Worm (Caenorhabditis elegans): ENCODE measurements around the gene F43H9.3.
A peak's percentile ranks its signal among the peaks of the same experiment; 100 is the strongest.

The F43H9.3 gene

DNA sequence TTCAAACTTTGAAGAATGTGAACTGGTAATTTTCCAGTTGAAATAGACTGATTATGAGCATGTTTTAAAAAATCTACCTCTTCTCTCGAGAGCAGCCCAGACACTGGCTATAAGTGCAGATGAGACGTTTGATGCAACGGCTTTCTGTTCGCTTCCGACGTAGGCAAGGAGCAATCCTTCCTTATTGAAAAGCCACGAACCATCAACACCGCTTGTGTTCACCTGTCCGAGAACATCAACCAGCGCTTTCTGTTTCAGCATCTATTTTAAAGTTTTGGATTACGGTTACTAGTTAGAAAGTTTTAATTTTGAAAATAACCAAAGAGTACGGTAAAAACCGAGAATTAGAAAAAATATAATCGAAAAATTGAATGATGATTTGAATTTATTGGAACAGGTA, 13.9 kb downstream of the F43H9.3 start, which contains the start of gene lmtr-2:
Gene lmtr-2, minus strand, starts transcription at position 261 of the 400 bp plus-strand sequence.
- no peak for TF ChIP-seq fkh-2 (tag; optimal IDR thresholded peaks at IDR 0.05)
- no peak for TF ChIP-seq jun-1 (tag; optimal IDR thresholded peaks at IDR 0.05)
- TF ChIP-seq egl-27 (tag; optimal IDR thresholded peaks at IDR 0.05): no peak
- TF ChIP-seq lin-15B (tag; optimal IDR thresholded peaks at IDR 0.05): no peak
- no peak for TF ChIP-seq egl-5 (tag; optimal IDR thresholded peaks at IDR 0.05)
- no peak for TF ChIP-seq eor-1 (tag; optimal IDR thresholded peaks at IDR 0.05)
- no peak for TF ChIP-seq sea-2 (GFP tag; optimal IDR thresholded peaks at IDR 0.05)
- no peak for TF ChIP-seq ama-1 (optimal IDR thresholded peaks at IDR 0.05)
- TF ChIP-seq tbx-2 (tag; optimal IDR thresholded peaks at IDR 0.05): no peak
- TF ChIP-seq pqm-1 (tag; optimal IDR thresholded peaks at IDR 0.05): no peak
- TF ChIP-seq fos-1 (tag; optimal IDR thresholded peaks at IDR 0.05): no peak
- TF ChIP-seq fkh-10 (GFP tag; optimal IDR thresholded peaks at IDR 0.05): no peak
- TF ChIP-seq nhr-12 (tag; optimal IDR thresholded peaks at IDR 0.05): no peak
- no peak for TF ChIP-seq nhr-237 (tag; optimal IDR thresholded peaks at IDR 0.05)
- TF ChIP-seq nhr-77 (tag; optimal IDR thresholded peaks at IDR 0.05): no peak
- no peak for TF ChIP-seq daf-12 (tag; optimal IDR thresholded peaks at IDR 0.05)

- TF ChIP-seq sea-2 (GFP tag; optimal IDR thresholded peaks at IDR 0.05) (no peak), pqm-1 (tag; optimal IDR thresholded peaks at IDR 0.05) (no peak), daf-12 (tag; optimal IDR thresholded peaks at IDR 0.05) (no peak)
These were observed 14.6 kb downstream of the F43H9.3 start, which contains the start of gene Y97E10AR.4 for ce11 chrV:8010103-8010502. TSS of gene Y97E10AR.4 (minus strand) at chrV:8010233.

- TF ChIP-seq ceh-28 (tag; optimal IDR thresholded peaks at IDR 0.05) (no peak), nfya-1 (tag; optimal IDR thresholded peaks at IDR 0.05; ENCODE audit: insufficient read depth) (peak; percentile 55)
These were observed 17.1 kb downstream of the F43H9.3 start, which contains the start of gene Y97E10AR.3 for ce11 chrV:8007460-8008292. TSS of gene Y97E10AR.3 (minus strand) at chrV:8007510.

DNA sequence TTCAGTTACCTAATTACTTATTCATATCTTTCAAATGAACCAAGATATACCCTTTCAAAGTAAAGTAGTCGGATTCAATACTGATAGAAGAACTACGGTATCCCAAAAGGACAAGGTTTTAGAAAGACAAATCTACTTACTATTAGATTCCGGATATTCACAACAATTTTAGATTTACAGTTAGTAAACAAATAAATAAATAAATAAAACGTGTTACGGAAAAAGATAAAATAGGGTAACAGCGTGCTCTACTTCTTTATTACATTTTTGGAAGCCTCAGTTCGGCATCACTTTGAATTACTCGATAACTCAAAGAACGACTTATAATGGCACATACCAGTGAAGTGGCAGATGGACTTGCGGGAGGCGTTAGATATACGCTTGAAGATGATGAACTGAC, 19.7 kb downstream of the F43H9.3 start, which contains the start of gene Y97E10AR.8:
Gene Y97E10AR.8, plus strand, starts transcription at position 301 of the 400 bp plus-strand sequence.
- TF ChIP-seq ztf-4 (tag; optimal IDR thresholded peaks at IDR 0.05) (no peak), nhr-23 (tag; optimal IDR thresholded peaks at IDR 0.05) (no peak), ceh-9 (tag; optimal IDR thresholded peaks at IDR 0.05) (no peak), tbx-2 (tag; optimal IDR thresholded peaks at IDR 0.05) (no peak), skn-1 (tag; optimal IDR thresholded peaks at IDR 0.05) (no peak), ZK546.5 (tag; optimal IDR thresholded peaks at IDR 0.05) (no peak), nhr-237 (tag; optimal IDR thresholded peaks at IDR 0.05) (no peak), elt-1 (tag; optimal IDR thresholded peaks at IDR 0.05) (no peak), nhr-28 (tag; optimal IDR thresholded peaks at IDR 0.05) (no peak), lin-39 (tag; optimal IDR thresholded peaks at IDR 0.05) (no peak), pqm-1 (tag; optimal IDR thresholded peaks at IDR 0.05) (no peak), mml-1 (tag; optimal IDR thresholded peaks at IDR 0.05) (no peak), lin-15B (tag; optimal IDR thresholded peaks at IDR 0.05) (no peak), egl-5 (tag; optimal IDR thresholded peaks at IDR 0.05) (no peak), jun-1 (tag; optimal IDR thresholded peaks at IDR 0.05) (no peak)

DNA sequence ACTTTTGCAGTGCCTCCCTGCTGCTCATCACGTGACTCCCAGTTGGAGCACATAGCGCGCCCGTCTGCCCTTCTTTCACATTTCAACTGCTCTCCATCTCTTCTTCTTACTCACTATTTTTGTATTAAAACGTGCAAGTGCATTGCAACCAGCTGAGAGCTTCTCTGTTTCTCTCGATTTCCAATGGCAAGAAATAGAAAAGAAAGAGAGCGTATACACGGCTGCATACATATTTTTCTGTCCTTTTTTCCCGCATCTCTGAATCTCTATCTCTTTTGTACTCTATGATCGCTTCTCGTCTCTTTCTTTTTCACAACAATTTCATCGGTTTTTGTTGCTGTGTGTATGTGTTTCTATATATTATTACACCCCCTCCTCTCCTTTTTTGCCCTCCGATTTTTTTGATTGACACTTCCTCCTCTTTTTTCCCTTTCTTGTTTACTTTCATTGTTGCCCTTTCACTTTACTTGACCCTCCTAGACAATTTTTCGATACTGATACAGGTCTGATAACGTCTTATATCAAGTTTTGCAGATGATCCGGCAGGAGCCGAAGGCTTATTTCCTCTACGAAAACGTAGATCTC, 23.7 kb downstream of the F43H9.3 start, which contains the start of gene Y97E10AR.1:
Gene Y97E10AR.1, plus strand, starts transcription at position 535 of the 585 bp plus-strand sequence.
- TF ChIP-seq sea-2 (GFP tag; optimal IDR thresholded peaks at IDR 0.05) (peak; percentile 58), ceh-82 (tag; optimal IDR thresholded peaks at IDR 0.05) (no peak), ama-1 (optimal IDR thresholded peaks at IDR 0.05) (no peak), mdl-1 (tag; optimal IDR thresholded peaks at IDR 0.05) (peak; percentile 73), fkh-2 (tag; optimal IDR thresholded peaks at IDR 0.05) (peak; percentile 86), nhr-25 (tag; optimal IDR thresholded peaks at IDR 0.05) (peak; percentile 53), nhr-23 (tag; optimal IDR thresholded peaks at IDR 0.05) (peak; percentile 48), nhr-11 (tag; optimal IDR thresholded peaks at IDR 0.05) (peak; percentile 57), hmg-11 (tag; optimal IDR thresholded peaks at IDR 0.05) (peak; percentile 73), nhr-43 (tag; optimal IDR thresholded peaks at IDR 0.05; ENCODE audit: poor library complexity, severe bottlenecking) (no peak), nhr-28 (tag; optimal IDR thresholded peaks at IDR 0.05) (no peak), pha-4 (tag; optimal IDR thresholded peaks at IDR 0.05) (peak; percentile 78), pqm-1 (tag; optimal IDR thresholded peaks at IDR 0.05) (peak; percentile 88), nfya-1 (tag; optimal IDR thresholded peaks at IDR 0.05; ENCODE audit: insufficient read depth) (peak; percentile 82), fkh-10 (GFP tag; optimal IDR thresholded peaks at IDR 0.05) (peak; percentile 49), nhr-77 (tag; optimal IDR thresholded peaks at IDR 0.05) (no peak), elt-2 (tag; optimal IDR thresholded peaks at IDR 0.05) (peak; percentile 92), lin-39 (tag; optimal IDR thresholded peaks at IDR 0.05) (peak; percentile 14), lsy-12 (tag; optimal IDR thresholded peaks at IDR 0.05) (no peak), nhr-237 (tag; optimal IDR thresholded peaks at IDR 0.05) (no peak), egl-27 (tag; optimal IDR thresholded peaks at IDR 0.05) (no peak), eor-1 (tag; optimal IDR thresholded peaks at IDR 0.05) (no peak), jun-1 (tag; optimal IDR thresholded peaks at IDR 0.05) (peak; percentile 73), unc-39 (tag; optimal IDR thresholded peaks at IDR 0.05) (no peak), lin-15B (tag; optimal IDR thresholded peaks at IDR 0.05) (peak; percentile 62), egl-5 (tag; optimal IDR thresholded peaks at IDR 0.05) (no peak), elt-3 (tag; optimal IDR thresholded peaks at IDR 0.05) (no peak), unc-62 (GFP tag; optimal IDR thresholded peaks at IDR 0.05) (peak; percentile 50)
